Worm (Caenorhabditis elegans): Measurements from ENCODE around the gene Y66C5A.1.

Gene Y66C5A.1

ce11 chrX:14476625-14477257 lies 21.4 kb upstream of the Y66C5A.1 start (continued):
- peak; percentile 60; the same call in 1 of the 2 replicates for TF ChIP-seq ctbp-1 (GFP tag; IDR thresholded peaks at IDR 0.05)
- peak in 1 of 2 experiments; percentile 47 for TF ChIP-seq daf-16 (GFP tag; optimal IDR thresholded peaks at IDR 0.05)
- TF ChIP-seq daf-16 (tag; optimal IDR thresholded peaks at IDR 0.05): peak; percentile 78
- TF ChIP-seq ZK546.5 (tag; optimal IDR thresholded peaks at IDR 0.05): no peak
- TF ChIP-seq lir-3 (tag; optimal IDR thresholded peaks at IDR 0.05): peak; percentile 28
- TF ChIP-seq ztf-7 (tag; optimal IDR thresholded peaks at IDR 0.05): peak; percentile 92
- TF ChIP-seq ces-1 (GFP tag; optimal IDR thresholded peaks at IDR 0.05): no peak

ce11 chrX:14473740-14474139 lies 18.4 kb upstream of the Y66C5A.1 start, which contains the start of gene M163.5:
TSS of gene M163.5 (plus strand) at chrX:14474040.
- TF ChIP-seq ceh-44 (GFP tag; IDR thresholded peaks at IDR 0.05): no peak
- TF ChIP-seq F37D6.2 (tag; optimal IDR thresholded peaks at IDR 0.05): no peak
- no peak for TF ChIP-seq mep-1 (tag; optimal IDR thresholded peaks at IDR 0.05)
- TF ChIP-seq lin-38 (GFP tag; IDR thresholded peaks at IDR 0.05): no peak
- no peak for TF ChIP-seq spr-1 (tag; optimal IDR thresholded peaks at IDR 0.05)
- no peak for TF ChIP-seq R02D3.7 (tag; optimal IDR thresholded peaks at IDR 0.05)
- no peak for TF ChIP-seq nhr-76 (tag; optimal IDR thresholded peaks at IDR 0.05)
- TF ChIP-seq nhr-42 (GFP tag; IDR thresholded peaks at IDR 0.05): no peak
- TF ChIP-seq ZK337.2 (GFP tag; IDR thresholded peaks at IDR 0.05): no peak
- no peak for TF ChIP-seq F26F4.8 (GFP tag; conservative IDR thresholded peaks at IDR 0.05)
- TF ChIP-seq mdt-29 (GFP tag; IDR thresholded peaks at IDR 0.05): no peak
- TF ChIP-seq nhr-237 (tag; optimal IDR thresholded peaks at IDR 0.05): no peak

- TF ChIP-seq ceh-82 (tag; optimal IDR thresholded peaks at IDR 0.05) (no peak), F44E2.7 (GFP tag; IDR thresholded peaks at IDR 0.05) (no peak), egl-43 (GFP tag; IDR thresholded peaks at IDR 0.05) (no peak)
These were observed 15.4 kb upstream of the Y66C5A.1 start, which contains the start of gene M163.10 for ce11 chrX:14470687-14471086. TSS of gene M163.10 (plus strand) at chrX:14470987.

ce11 chrX:14469284-14469683 lies 14.0 kb upstream of the Y66C5A.1 start, which contains the start of gene M163.9:
TSS of gene M163.9 (plus strand) at chrX:14469584.
- TF ChIP-seq F26F4.8 (GFP tag; conservative IDR thresholded peaks at IDR 0.05) (no peak), mep-1 (tag; optimal IDR thresholded peaks at IDR 0.05) (no peak), rbr-2 (tag; optimal IDR thresholded peaks at IDR 0.05) (no peak), zfp-2 (tag; optimal IDR thresholded peaks at IDR 0.05) (no peak), F37D6.2 (tag; optimal IDR thresholded peaks at IDR 0.05) (no peak), hif-1 (tag; optimal IDR thresholded peaks at IDR 0.05) (no peak), set-16 (GFP tag; IDR thresholded peaks at IDR 0.05) (no peak), ceh-28 (tag; optimal IDR thresholded peaks at IDR 0.05) (no peak), ceh-20 (GFP tag; IDR thresholded peaks at IDR 0.05) (no peak), aly-2 (tag; optimal IDR thresholded peaks at IDR 0.05) (no peak), lin-1 (GFP tag; IDR thresholded peaks at IDR 0.05) (no peak), mxl-3 (GFP tag; optimal IDR thresholded peaks at IDR 0.05) (no peak), nhr-77 (tag; optimal IDR thresholded peaks at IDR 0.05) (no peak), ceh-82 (tag; optimal IDR thresholded peaks at IDR 0.05) (no peak), dmd-8 (GFP tag; IDR thresholded peaks at IDR 0.05) (no peak), nhr-111 (GFP tag; optimal IDR thresholded peaks at IDR 0.05) (no peak), zag-1 (tag; optimal IDR thresholded peaks at IDR 0.05) (no peak), T20F7.1 (GFP tag; optimal IDR thresholded peaks at IDR 0.05) (no peak)

Data from whole organism, L4 larva.